ENCODE assay signal across 4 fruit fly cellular contexts in the genomic region with DNA sequence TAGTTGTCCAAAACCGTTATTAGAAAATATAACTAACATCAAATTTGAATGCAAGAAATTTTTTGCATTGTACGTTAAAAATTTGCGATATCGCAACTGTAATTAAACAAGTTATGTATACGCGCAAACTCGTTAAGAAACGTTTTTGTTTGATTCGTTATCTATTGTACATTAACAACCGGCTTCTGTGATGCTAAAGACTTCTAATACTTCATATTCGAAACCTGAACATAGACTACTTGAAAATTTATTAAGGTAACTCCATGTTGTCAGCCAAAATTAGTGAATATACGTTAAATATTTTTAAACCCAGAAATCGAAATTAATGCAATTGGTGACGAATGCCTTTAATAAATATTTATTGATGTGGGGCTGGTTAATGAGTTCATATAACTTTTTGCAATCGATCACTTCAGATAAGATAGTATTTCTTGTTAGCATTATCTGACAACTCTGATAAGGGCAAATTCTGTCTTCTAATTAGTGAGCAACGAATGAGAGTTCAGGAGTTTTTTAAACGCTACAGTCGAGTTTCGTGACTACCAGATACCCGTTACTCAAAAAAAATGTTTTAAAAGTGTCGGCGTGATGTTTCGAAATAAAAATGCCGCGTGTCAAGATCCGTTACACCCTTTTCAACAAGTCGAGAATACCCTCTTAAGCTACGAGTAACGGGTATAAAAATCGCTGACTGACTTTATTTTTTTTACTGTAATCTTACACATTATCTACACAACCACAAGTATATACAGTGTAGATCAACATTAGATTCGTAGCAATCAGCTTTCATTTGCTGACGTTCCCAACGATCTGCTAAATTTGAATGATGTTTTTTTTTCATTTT.
TF ChIP-seq lines count a peak whose summit lies in the region.

No protein-coding gene starts in this region.

TF ChIP-seq in whole organism, embryonic, 481 proteins besides CTCF, POLR2A, EP300 and RAD21 (continued from another document and continues in another):
- TF ChIP-seq nerfin-1 (tag; optimal IDR thresholded peaks at IDR 0.05; lab: Kevin White, UChicago): no peak
- no peak for TF ChIP-seq nom (GFP tag; optimal IDR thresholded peaks at IDR 0.05; lab: Kevin White, UChicago)
- peak; percentile 22 for TF ChIP-seq CG18619 (GFP tag; optimal IDR thresholded peaks at IDR 0.05; lab: Kevin White, UChicago)
- TF ChIP-seq CG2875 (GFP tag; optimal IDR thresholded peaks at IDR 0.05; lab: Kevin White, UChicago): peak; percentile 33
- peak; percentile 87 for TF ChIP-seq stwl (tag; optimal IDR thresholded peaks at IDR 0.05; lab: Kevin White, UChicago)
- peak; percentile 62; the same call in 2 of the 3 replicates for TF ChIP-seq CG17361 (GFP tag; IDR thresholded peaks at IDR 0.05; lab: Robert Waterston, UW)
- peak in 1 of 2 experiments; percentile 26 for TF ChIP-seq tll (GFP tag; optimal IDR thresholded peaks at IDR 0.05; lab: Kevin White, UChicago)
- TF ChIP-seq CG14014 (GFP tag; IDR thresholded peaks at IDR 0.05; lab: Robert Waterston, UW): peak; percentile 61; the same call in 1 of the 2 replicates
- TF ChIP-seq vnd (GFP tag; IDR thresholded peaks at IDR 0.05; lab: Robert Waterston, UW; ENCODE audit: partially characterized antibody): peak; percentile 59; the same call in 1 of the 3 replicates
- TF ChIP-seq ara (GFP tag; IDR thresholded peaks at IDR 0.05; lab: Robert Waterston, UW): peak; percentile 54; the same call in 1 of the 2 replicates
- TF ChIP-seq Spps (tag; optimal IDR thresholded peaks at IDR 0.05; lab: Kevin White, UChicago): no peak
- peak; percentile 28 for TF ChIP-seq Hsf (GFP tag; optimal IDR thresholded peaks at IDR 0.05; lab: Kevin White, UChicago)
- TF ChIP-seq fru (optimal IDR thresholded peaks at IDR 0.05; lab: Kevin White, UChicago): no peak
- no peak; the same call in 2 of the 3 replicates for TF ChIP-seq hb (GFP tag; IDR thresholded peaks at IDR 0.05; lab: Robert Waterston, UW; ENCODE audit: partially characterized antibody)
- TF ChIP-seq CG15514 (GFP tag; optimal IDR thresholded peaks at IDR 0.05; lab: Kevin White, UChicago): peak; percentile 39
- no peak for TF ChIP-seq Hr39 (optimal IDR thresholded peaks at IDR 0.05; lab: Kevin White, UChicago)
- peak; percentile 9 for TF ChIP-seq mam (GFP tag; optimal IDR thresholded peaks at IDR 0.05; lab: Kevin White, UChicago)
- no peak for TF ChIP-seq Gsc (GFP tag; IDR thresholded peaks at IDR 0.05; lab: Robert Waterston, UW)
- TF ChIP-seq CG9932 (GFP tag; IDR thresholded peaks at IDR 0.05; lab: Robert Waterston, UW): peak; percentile 65
- peak; percentile 10 for TF ChIP-seq Sry-δ (GFP tag; optimal IDR thresholded peaks at IDR 0.05; lab: Kevin White, UChicago)
- TF ChIP-seq CkIIα-i1 (GFP tag; IDR thresholded peaks at IDR 0.05; lab: Robert Waterston, UW): no peak
- TF ChIP-seq Fer1 (GFP tag; optimal IDR thresholded peaks at IDR 0.05; lab: Kevin White, UChicago): peak; percentile 33
- TF ChIP-seq pum (GFP tag; optimal IDR thresholded peaks at IDR 0.05; lab: Kevin White, UChicago): peak; percentile 36
- TF ChIP-seq sima (GFP tag; optimal IDR thresholded peaks at IDR 0.05; lab: Kevin White, UChicago): no peak
- peak; percentile 66 for TF ChIP-seq her (GFP tag; optimal IDR thresholded peaks at IDR 0.05; lab: Kevin White, UChicago)
- no peak for TF ChIP-seq CG17186 (GFP tag; optimal IDR thresholded peaks at IDR 0.05; lab: Kevin White, UChicago)
- no peak for TF ChIP-seq CG10565 (GFP tag; optimal IDR thresholded peaks at IDR 0.05; lab: Kevin White, UChicago)
- peak; percentile 49; the same call in 1 of the 3 replicates for TF ChIP-seq Mrtf (GFP tag; IDR thresholded peaks at IDR 0.05; lab: Robert Waterston, UW)
- no peak for TF ChIP-seq ERR (GFP tag; optimal IDR thresholded peaks at IDR 0.05; lab: Kevin White, UChicago)

TF ChIP-seq in whole organism, prepupa, 60 proteins besides CTCF, POLR2A, EP300 and RAD21 (continued from another document and continues in another):
- TF ChIP-seq CG1621 (tag; optimal IDR thresholded peaks at IDR 0.05; lab: Kevin White, UChicago): no peak
- TF ChIP-seq esn (GFP tag; optimal IDR thresholded peaks at IDR 0.05; lab: Kevin White, UChicago): peak; percentile 74
- peak; percentile 65 for TF ChIP-seq Met (GFP tag; optimal IDR thresholded peaks at IDR 0.05; lab: Kevin White, UChicago)
- TF ChIP-seq vri (GFP tag; optimal IDR thresholded peaks at IDR 0.05; lab: Kevin White, UChicago): peak; percentile 80
- TF ChIP-seq CG4318 (GFP tag; optimal IDR thresholded peaks at IDR 0.05; lab: Kevin White, UChicago): no peak
- peak; percentile 40 for TF ChIP-seq Lpt (GFP tag; optimal IDR thresholded peaks at IDR 0.05; lab: Kevin White, UChicago)
- TF ChIP-seq spab (GFP tag; optimal IDR thresholded peaks at IDR 0.05; lab: Kevin White, UChicago): peak; percentile 15
- peak; percentile 71 for TF ChIP-seq CG10631 (GFP tag; optimal IDR thresholded peaks at IDR 0.05; lab: Kevin White, UChicago)
- peak; percentile 83 for TF ChIP-seq Eip78C (GFP tag; lab: Kevin White, UChicago)
- TF ChIP-seq CG11762 (GFP tag; optimal IDR thresholded peaks at IDR 0.05; lab: Kevin White, UChicago; ENCODE audit: insufficient read depth): peak; percentile 41
- TF ChIP-seq Eip93F (GFP tag; optimal IDR thresholded peaks at IDR 0.05; lab: Kevin White, UChicago): peak; percentile 32
- TF ChIP-seq CG32006 (GFP tag; optimal IDR thresholded peaks at IDR 0.05; lab: Kevin White, UChicago): peak; percentile 54
- TF ChIP-seq cyc (GFP tag; optimal IDR thresholded peaks at IDR 0.05; lab: Kevin White, UChicago): peak; percentile 56
- TF ChIP-seq CG8319 (GFP tag; optimal IDR thresholded peaks at IDR 0.05; lab: Kevin White, UChicago): peak; percentile 36
- TF ChIP-seq Ets21C (GFP tag; optimal IDR thresholded peaks at IDR 0.05; lab: Kevin White, UChicago): peak; percentile 54
- peak; percentile 31 for TF ChIP-seq CG7368 (GFP tag; optimal IDR thresholded peaks at IDR 0.05; lab: Kevin White, UChicago)
- peak; percentile 35 for TF ChIP-seq Sox15 (GFP tag; optimal IDR thresholded peaks at IDR 0.05; lab: Kevin White, UChicago)
- peak; percentile 37 for TF ChIP-seq CG34406 (GFP tag; optimal IDR thresholded peaks at IDR 0.05; lab: Kevin White, UChicago)
- peak; percentile 53 for TF ChIP-seq acj6 (GFP tag; optimal IDR thresholded peaks at IDR 0.05; lab: Kevin White, UChicago)
- no peak for TF ChIP-seq fkh (GFP tag; optimal IDR thresholded peaks at IDR 0.05; lab: Kevin White, UChicago)
- peak; percentile 6 for TF ChIP-seq CG11902 (GFP tag; optimal IDR thresholded peaks at IDR 0.05; lab: Kevin White, UChicago)
- no peak for TF ChIP-seq CG16779 (tag; optimal IDR thresholded peaks at IDR 0.05; lab: Kevin White, UChicago)
- peak in 1 of 2 experiments; percentile 32 for TF ChIP-seq salr (GFP tag; optimal IDR thresholded peaks at IDR 0.05; lab: Kevin White, UChicago)
- TF ChIP-seq CG3919 (GFP tag; optimal IDR thresholded peaks at IDR 0.05; lab: Kevin White, UChicago): peak; percentile 61
- peak; percentile 66 for TF ChIP-seq Hr39 (GFP tag; optimal IDR thresholded peaks at IDR 0.05; lab: Kevin White, UChicago)
- TF ChIP-seq dsx (GFP tag; optimal IDR thresholded peaks at IDR 0.05; lab: Kevin White, UChicago; ENCODE audit: poor library complexity, severe bottlenecking): peak; percentile 52
- TF ChIP-seq CG8119 (GFP tag; IDR thresholded peaks at IDR 0.05; lab: Robert Waterston, UW): no peak; the same call in 2 of the 3 replicates
- peak; percentile 59 for TF ChIP-seq CG31627 (GFP tag; optimal IDR thresholded peaks at IDR 0.05; lab: Kevin White, UChicago)
- peak; percentile 67 for TF ChIP-seq CG6792 (GFP tag; optimal IDR thresholded peaks at IDR 0.05; lab: Kevin White, UChicago)
- peak; percentile 55 for TF ChIP-seq Sox14 (GFP tag; optimal IDR thresholded peaks at IDR 0.05; lab: Kevin White, UChicago)
- peak; percentile 65 for TF ChIP-seq CG15336 (GFP tag; IDR thresholded peaks at IDR 0.05; lab: Robert Waterston, UW)

TF ChIP-seq in whole organism, pupa, 21 proteins besides CTCF, POLR2A, EP300 and RAD21 (continued from another document):
- peak; percentile 29 for TF ChIP-seq EcR (GFP tag; optimal IDR thresholded peaks at IDR 0.05; lab: Kevin White, UChicago)
- no peak for TF ChIP-seq rn (GFP tag; IDR thresholded peaks at IDR 0.05; lab: Robert Waterston, UW)

TF ChIP-seq in whole organism, wandering third instar larva, 38 proteins besides CTCF, POLR2A, EP300 and RAD21 (continued from another document):
- no peak for TF ChIP-seq jim (GFP tag; optimal IDR thresholded peaks at IDR 0.05; lab: Kevin White, UChicago)
- TF ChIP-seq brk (GFP tag; optimal IDR thresholded peaks at IDR 0.05; lab: Kevin White, UChicago): no peak
- TF ChIP-seq Dif (GFP tag; optimal IDR thresholded peaks at IDR 0.05; lab: Kevin White, UChicago; ENCODE audit: partially characterized antibody): peak; percentile 81
- no peak for TF ChIP-seq CG9705 (GFP tag; optimal IDR thresholded peaks at IDR 0.05; lab: Kevin White, UChicago)
- peak; percentile 75 for TF ChIP-seq h (GFP tag; optimal IDR thresholded peaks at IDR 0.05; lab: Kevin White, UChicago)
- peak; percentile 71 for TF ChIP-seq fru (GFP tag; optimal IDR thresholded peaks at IDR 0.05; lab: Kevin White, UChicago)
- no peak for TF ChIP-seq lola (GFP tag; optimal IDR thresholded peaks at IDR 0.05; lab: Kevin White, UChicago)
- TF ChIP-seq Hr78 (GFP tag; optimal IDR thresholded peaks at IDR 0.05; lab: Kevin White, UChicago): no peak
- no peak for TF ChIP-seq sv (GFP tag; optimal IDR thresholded peaks at IDR 0.05; lab: Kevin White, UChicago)
- peak; percentile 70 for TF ChIP-seq ey (GFP tag; optimal IDR thresholded peaks at IDR 0.05; lab: Kevin White, UChicago)
- peak; percentile 49 for TF ChIP-seq Vsx2 (GFP tag; optimal IDR thresholded peaks at IDR 0.05; lab: Kevin White, UChicago; ENCODE audit: partially characterized antibody)
- TF ChIP-seq N (GFP tag; optimal IDR thresholded peaks at IDR 0.05; lab: Kevin White, UChicago): no peak
- peak; percentile 74 for TF ChIP-seq rgr (GFP tag; optimal IDR thresholded peaks at IDR 0.05; lab: Kevin White, UChicago)
- peak; percentile 4 for TF ChIP-seq Hnf4 (GFP tag; optimal IDR thresholded peaks at IDR 0.05; lab: Kevin White, UChicago)
- TF ChIP-seq Sp1 (GFP tag; optimal IDR thresholded peaks at IDR 0.05; lab: Kevin White, UChicago): peak; percentile 68
